Worm (Caenorhabditis elegans) whole organism, L3 larva: ENCODE measurements around the gene piki-1.

ENCODE experiments used
- R02D3.7 ChIP-seq: fragments of 150-350 bp; optimal IDR thresholded peaks from 2 replicates; lab custom pipeline; 2014; ENCODE audit warnings: missing biosample characterization, missing genetic modification characterization
- ZK546.5 ChIP-seq: sonication (generic microtip); optimal IDR thresholded peaks from 2 replicates; lab custom pipeline; 2017; ENCODE audit warnings: missing biosample characterization, missing genetic modification characterization
- aly-2 ChIP-seq: fragments of 150-350 bp; optimal IDR thresholded peaks from 2 replicates; lab custom pipeline; 2014; ENCODE audit warnings: missing biosample characterization, missing genetic modification characterization
- ama-1 ChIP-seq: fragments of 150-350 bp; optimal IDR thresholded peaks from 2 replicates; lab custom pipeline; 2018
- ceh-16 ChIP-seq: sonication (generic microtip); optimal IDR thresholded peaks from 2 replicates; lab custom pipeline; 2017; ENCODE audit warnings: missing biosample characterization, missing genetic modification characterization
- ceh-28 ChIP-seq: fragments of 150-350 bp; optimal IDR thresholded peaks from 2 replicates; lab custom pipeline; 2014; ENCODE audit warnings: missing biosample characterization, missing genetic modification reagents, missing genetic modification characterization
- ceh-82 ChIP-seq: fragments of 150-350 bp; optimal IDR thresholded peaks from 2 replicates; lab custom pipeline; 2014; ENCODE audit warnings: missing biosample characterization, missing genetic modification characterization
- ceh-9 ChIP-seq: sonication (generic microtip); optimal IDR thresholded peaks from 2 replicates; lab custom pipeline; 2018; ENCODE audit warnings: missing biosample characterization, missing genetic modification characterization
- daf-12 ChIP-seq: fragments of 150-350 bp; optimal IDR thresholded peaks from 2 replicates; lab custom pipeline; 2014; ENCODE audit warnings: missing biosample characterization, missing genetic modification reagents, missing genetic modification characterization
- egl-27 ChIP-seq: sonication (generic microtip); optimal IDR thresholded peaks from 4 replicates; lab custom pipeline; 2017; ENCODE audit warnings: missing biosample characterization, missing genetic modification reagents, missing genetic modification characterization
- egl-5 ChIP-seq: fragments of 150-350 bp; optimal IDR thresholded peaks from 2 replicates; lab custom pipeline; 2017; ENCODE audit warnings: missing biosample characterization, missing genetic modification reagents, missing genetic modification characterization, inconsistent platforms
- elt-1 ChIP-seq: fragments of 150-350 bp; optimal IDR thresholded peaks from 2 replicates; lab custom pipeline; 2014; ENCODE audit warnings: missing biosample characterization, missing genetic modification characterization
- elt-2 ChIP-seq: sonication (generic microtip); optimal IDR thresholded peaks from 2 replicates; lab custom pipeline; 2016; ENCODE audit warnings: missing genetic modification reagents, mild to moderate bottlenecking, missing genetic modification characterization, missing compliant biosample characterization
- elt-3 ChIP-seq, 3 experiments: fragments of 150-350 bp in 1 of 3; sonication (generic microtip) in 2 of 3; optimal IDR thresholded peaks; 2 replicates in 2 of 3; 4 replicates in 1 of 3; lab custom pipeline; 2014 to 2017; ENCODE audit warnings: missing biosample characterization in 3 of 3, missing genetic modification characterization in 3 of 3
- eor-1 ChIP-seq, 2 experiments: fragments of 150-350 bp; optimal IDR thresholded peaks; 2 replicates each; lab custom pipeline; 2014 to 2018; ENCODE audit warnings: missing biosample characterization in 2 of 2, missing genetic modification characterization in 2 of 2
- fkh-10 ChIP-seq: sonication (generic microtip); optimal IDR thresholded peaks from 2 replicates; lab custom pipeline; 2017; ENCODE audit warnings: missing biosample characterization, missing genetic modification reagents, missing genetic modification characterization
- fkh-2 ChIP-seq: fragments of 150-350 bp; optimal IDR thresholded peaks from 2 replicates; lab custom pipeline; 2014; ENCODE audit warnings: missing biosample characterization, missing genetic modification reagents, missing genetic modification characterization
- fos-1 ChIP-seq: fragments of 150-350 bp; optimal IDR thresholded peaks from 2 replicates; lab custom pipeline; 2014; ENCODE audit warnings: missing biosample characterization, missing genetic modification characterization
- hmg-11 ChIP-seq: sonication (generic microtip); optimal IDR thresholded peaks from 2 replicates; lab custom pipeline; 2016; ENCODE audit warnings: missing genetic modification characterization, missing compliant biosample characterization
- jun-1 ChIP-seq: fragments of 150-350 bp; optimal IDR thresholded peaks from 2 replicates; lab custom pipeline; 2014; ENCODE audit warnings: missing biosample characterization, missing genetic modification reagents, missing genetic modification characterization
- lin-15B ChIP-seq: fragments of 150-350 bp; optimal IDR thresholded peaks from 2 replicates; lab custom pipeline; 2014; ENCODE audit warnings: missing biosample characterization, missing genetic modification characterization
- lin-39 ChIP-seq: fragments of 150-350 bp; optimal IDR thresholded peaks from 2 replicates; lab custom pipeline; 2018; ENCODE audit warnings: missing biosample characterization, missing genetic modification reagents, missing genetic modification characterization
- lsy-12 ChIP-seq: sonication (generic microtip); optimal IDR thresholded peaks from 2 replicates; lab custom pipeline; 2016; ENCODE audit warnings: mild to moderate bottlenecking, missing genetic modification characterization, missing compliant biosample characterization
- mdl-1 ChIP-seq: fragments of 150-350 bp; optimal IDR thresholded peaks from 2 replicates; lab custom pipeline; 2014; ENCODE audit warnings: missing biosample characterization, missing genetic modification characterization
- mml-1 ChIP-seq: fragments of 150-350 bp; sonication (generic microtip); optimal IDR thresholded peaks from 3 replicates; lab custom pipeline; 2014; ENCODE audit warnings: missing biosample characterization, missing genetic modification characterization
- nfya-1 ChIP-seq: sonication (generic microtip); optimal IDR thresholded peaks from 2 replicates; lab custom pipeline; 2017; ENCODE audit warnings: missing genetic modification characterization, mild to moderate bottlenecking, missing compliant biosample characterization, antibody characterized with exemption, moderate library complexity; ENCODE audit not compliant: insufficient read depth
- nhr-11 ChIP-seq: fragments of 150-350 bp; optimal IDR thresholded peaks from 2 replicates; lab custom pipeline; 2014; ENCODE audit warnings: missing biosample characterization, missing genetic modification characterization
- nhr-12 ChIP-seq: fragments of 150-350 bp; optimal IDR thresholded peaks from 2 replicates; lab custom pipeline; 2014; ENCODE audit warnings: missing biosample characterization, missing genetic modification characterization
- nhr-23 ChIP-seq: fragments of 150-350 bp; optimal IDR thresholded peaks from 2 replicates; lab custom pipeline; 2014; ENCODE audit warnings: missing biosample characterization, missing genetic modification reagents, missing genetic modification characterization
- nhr-237 ChIP-seq: fragments of 150-350 bp; optimal IDR thresholded peaks from 2 replicates; lab custom pipeline; 2014; ENCODE audit warnings: missing biosample characterization, missing genetic modification characterization
- nhr-25 ChIP-seq: sonication (generic microtip); optimal IDR thresholded peaks from 2 replicates; lab custom pipeline; 2017; ENCODE audit warnings: missing biosample characterization, missing genetic modification characterization
- nhr-28 ChIP-seq: fragments of 150-350 bp; optimal IDR thresholded peaks from 2 replicates; lab custom pipeline; 2014; ENCODE audit warnings: missing biosample characterization, missing genetic modification characterization
- nhr-43 ChIP-seq: sonication (generic microtip); optimal IDR thresholded peaks from 2 replicates; lab custom pipeline; 2016; ENCODE audit warnings: mild to moderate bottlenecking, missing genetic modification characterization, missing compliant biosample characterization; ENCODE audit not compliant: poor library complexity, severe bottlenecking
- nhr-67 ChIP-seq: fragments of 150-350 bp; optimal IDR thresholded peaks from 2 replicates; lab custom pipeline; 2014; ENCODE audit warnings: missing biosample characterization, missing genetic modification characterization
- nhr-76 ChIP-seq: fragments of 150-350 bp; sonication (generic microtip); optimal IDR thresholded peaks from 5 replicates; lab custom pipeline; 2014; ENCODE audit warnings: missing biosample characterization, missing genetic modification characterization
- nhr-77 ChIP-seq: fragments of 150-350 bp; optimal IDR thresholded peaks from 2 replicates; lab custom pipeline; 2014; ENCODE audit warnings: missing biosample characterization, missing genetic modification characterization
- pha-4 ChIP-seq: fragments of 150-350 bp; optimal IDR thresholded peaks from 2 replicates; lab custom pipeline; 2014; ENCODE audit warnings: missing biosample characterization, missing genetic modification reagents, missing genetic modification characterization
- pqm-1 ChIP-seq: fragments of 150-350 bp; optimal IDR thresholded peaks from 2 replicates; lab custom pipeline; 2017; ENCODE audit warnings: missing biosample characterization, missing genetic modification characterization, inconsistent platforms
- sea-2 ChIP-seq: fragments of 150-350 bp; sonication (generic microtip); optimal IDR thresholded peaks from 4 replicates; lab custom pipeline; 2014; ENCODE audit warnings: missing biosample characterization, missing genetic modification reagents, missing genetic modification characterization
- skn-1 ChIP-seq: fragments of 150-350 bp; optimal IDR thresholded peaks from 2 replicates; lab custom pipeline; 2014; ENCODE audit warnings: missing biosample characterization, missing genetic modification characterization
- snpc-4 ChIP-seq: fragments of 150-350 bp; optimal IDR thresholded peaks from 2 replicates; lab custom pipeline; 2014; ENCODE audit warnings: missing biosample characterization, missing genetic modification characterization
- tbx-2 ChIP-seq: sonication (generic microtip); optimal IDR thresholded peaks from 2 replicates; lab custom pipeline; 2016; ENCODE audit warnings: mild to moderate bottlenecking, missing genetic modification characterization, missing compliant biosample characterization
- unc-39 ChIP-seq: sonication (generic microtip); optimal IDR thresholded peaks from 4 replicates; lab custom pipeline; 2017; ENCODE audit warnings: missing biosample characterization, missing genetic modification characterization
- unc-62 ChIP-seq: fragments of 150-350 bp; sonication (generic microtip); optimal IDR thresholded peaks from 4 replicates; lab custom pipeline; 2014; ENCODE audit warnings: missing biosample characterization, missing genetic modification reagents, missing genetic modification characterization
- zag-1 ChIP-seq: fragments of 150-350 bp; optimal IDR thresholded peaks from 2 replicates; lab custom pipeline; 2014; ENCODE audit warnings: missing biosample characterization, missing genetic modification characterization
- ztf-11 ChIP-seq: fragments of 150-350 bp; optimal IDR thresholded peaks from 2 replicates; lab custom pipeline; 2014; ENCODE audit warnings: missing biosample characterization, missing genetic modification characterization
- ztf-4 ChIP-seq: fragments of 150-350 bp; optimal IDR thresholded peaks from 2 replicates; lab custom pipeline; 2014; ENCODE audit warnings: missing biosample characterization, missing genetic modification characterization

The piki-1 gene

ce11 chrX:15188986-15189675, 57.1 kb downstream of the piki-1 start:
- TF ChIP-seq nhr-237 (tag; lab: Kevin White, UChicago) (no peak), nhr-67 (no peak), ceh-9 (tag; lab: Kevin White, UChicago) (peak; percentile 66), unc-62 (GFP tag; lab: Kevin White, UChicago) (peak; percentile 72), ceh-16 (tag; lab: Kevin White, UChicago) (no peak), nhr-43 (tag; lab: Kevin White, UChicago) (no peak), fos-1 (no peak), lin-15B (tag; lab: Kevin White, UChicago) (peak; percentile 14), ZK546.5 (no peak), elt-2 (tag; lab: Kevin White, UChicago) (no peak), pqm-1 (no peak), pha-4 (tag; lab: Kevin White, UChicago) (peak; percentile 16), fkh-2 (tag; lab: Kevin White, UChicago) (no peak), egl-5 (tag; lab: Kevin White, UChicago) (peak; percentile 73), unc-39 (no peak), nhr-12 (tag; lab: Kevin White, UChicago) (no peak), mml-1 (tag; lab: Kevin White, UChicago) (no peak), zag-1 (tag; lab: Kevin White, UChicago) (no peak), ceh-28 (peak; percentile 4), daf-12 (no peak), nhr-76 (tag; lab: Kevin White, UChicago) (no peak), ceh-82 (tag; lab: Kevin White, UChicago) (no peak), nhr-11 (tag; lab: Kevin White, UChicago) (no peak), R02D3.7 (tag; lab: Kevin White, UChicago) (no peak), lin-39 (tag; lab: Kevin White, UChicago) (peak; percentile 92), elt-3 (tag; optimal IDR thresholded peaks at IDR 0.05; lab: Kevin White, UChicago) (no peak), aly-2 (tag; lab: Kevin White, UChicago) (no peak), mdl-1 (tag; lab: Kevin White, UChicago) (no peak), skn-1 (tag; lab: Kevin White, UChicago) (no peak), nhr-28 (tag; lab: Kevin White, UChicago) (no peak), lsy-12 (tag; lab: Kevin White, UChicago) (no peak), hmg-11 (tag; lab: Kevin White, UChicago) (peak; percentile 64), nhr-77 (no peak), nhr-23 (no peak), fkh-10 (GFP tag; lab: Kevin White, UChicago) (peak; percentile 63), nhr-25 (tag; lab: Kevin White, UChicago) (no peak), snpc-4 (tag; lab: Kevin White, UChicago) (peak; percentile 69), ama-1 (lab: Kevin White, UChicago) (no peak), eor-1 (tag; optimal IDR thresholded peaks at IDR 0.05; lab: Kevin White, UChicago) (no peak), ztf-11 (tag; lab: Kevin White, UChicago) (no peak), egl-27 (tag; lab: Kevin White, UChicago) (no peak), ztf-4 (no peak), tbx-2 (peak; percentile 66), elt-1 (tag; lab: Kevin White, UChicago) (peak; percentile 37), sea-2 (GFP tag; lab: Kevin White, UChicago) (no peak), nfya-1 (tag; lab: Kevin White, UChicago) (peak; percentile 85), jun-1 (tag; lab: Kevin White, UChicago) (no peak)
